Worm (Caenorhabditis elegans): ENCODE data around the gene H39E23.2.
"Not testable (repeated sequence)": the region's sequence is repeated elsewhere in the genome, so short reads cannot be mapped to it uniquely, and the experiment has no call there.

Gene H39E23.2

ce11 chrV:14134757-14135441, 24.8 kb downstream of the H39E23.2 start:
- TF ChIP-seq dao-5 (tag; optimal IDR thresholded peaks at IDR 0.05) (no peak), W03F9.2 (tag; optimal IDR thresholded peaks at IDR 0.05) (no peak), him-1 (tag; optimal IDR thresholded peaks at IDR 0.05) (no peak)

- TF ChIP-seq W03F9.2 (tag; optimal IDR thresholded peaks at IDR 0.05) (no peak), dao-5 (tag; optimal IDR thresholded peaks at IDR 0.05) (no peak), him-1 (tag; optimal IDR thresholded peaks at IDR 0.05) (no peak)
Measured at ce11 chrV:14136152-14136551, 26.0 kb downstream of the H39E23.2 start.

- not testable (repeated sequence) for TF ChIP-seq dao-5, him-1, W03F9.2 (tag; optimal IDR thresholded peaks at IDR 0.05)
Measured at ce11 chrV:14137766-14138165, 27.6 kb downstream of the H39E23.2 start, which contains the start of gene AH10.4. TSS of gene AH10.4 (minus strand) at chrV:14137866.

- TF ChIP-seq W03F9.2 (tag; optimal IDR thresholded peaks at IDR 0.05) (no peak), dao-5 (tag; optimal IDR thresholded peaks at IDR 0.05) (no peak), him-1 (tag; optimal IDR thresholded peaks at IDR 0.05) (no peak)
Measured at ce11 chrV:14139252-14140100, 29.3 kb downstream of the H39E23.2 start.

- no peak for TF ChIP-seq dao-5 (tag; optimal IDR thresholded peaks at IDR 0.05)
- TF ChIP-seq W03F9.2 (tag; optimal IDR thresholded peaks at IDR 0.05), result no peak
- no peak for TF ChIP-seq him-1 (tag; optimal IDR thresholded peaks at IDR 0.05)
Measured at ce11 chrV:14140733-14141132, 30.6 kb downstream of the H39E23.2 start.

- no peak for TF ChIP-seq W03F9.2 (tag; optimal IDR thresholded peaks at IDR 0.05)
- TF ChIP-seq dao-5 (tag; optimal IDR thresholded peaks at IDR 0.05), result no peak
- TF ChIP-seq him-1 (tag; optimal IDR thresholded peaks at IDR 0.05), result no peak
Measured at ce11 chrV:14141846-14142245, 31.7 kb downstream of the H39E23.2 start.

ce11 chrV:14143634-14144033, 33.5 kb downstream of the H39E23.2 start:
- TF ChIP-seq W03F9.2 (tag; optimal IDR thresholded peaks at IDR 0.05) (peak; percentile 7), dao-5 (tag; optimal IDR thresholded peaks at IDR 0.05) (no peak), him-1 (tag; optimal IDR thresholded peaks at IDR 0.05) (peak; percentile 79)

- no peak for TF ChIP-seq W03F9.2 (tag; optimal IDR thresholded peaks at IDR 0.05)
Measured at ce11 chrV:14145267-14145666, 35.1 kb downstream of the H39E23.2 start, which contains the start of gene par-1. TSS of gene par-1 (minus strand) at chrV:14145367.

- TF ChIP-seq dao-5 (tag; optimal IDR thresholded peaks at IDR 0.05) (no peak), him-1 (tag; optimal IDR thresholded peaks at IDR 0.05) (no peak), W03F9.2 (tag; optimal IDR thresholded peaks at IDR 0.05) (no peak)
Measured at ce11 chrV:14146199-14146598, 36.1 kb downstream of the H39E23.2 start, which contains the start of gene acs-10. TSS of gene acs-10 (plus strand) at chrV:14146499.

- no peak for TF ChIP-seq W03F9.2 (tag; optimal IDR thresholded peaks at IDR 0.05)
- no peak for TF ChIP-seq him-1 (tag; optimal IDR thresholded peaks at IDR 0.05)
- no peak for TF ChIP-seq dao-5 (tag; optimal IDR thresholded peaks at IDR 0.05)
Measured at ce11 chrV:14147114-14147513, 37.0 kb downstream of the H39E23.2 start.

ce11 chrV:14149125-14149524, 39.0 kb downstream of the H39E23.2 start:
- TF ChIP-seq dao-5 (tag; optimal IDR thresholded peaks at IDR 0.05), result no peak
- TF ChIP-seq him-1 (tag; optimal IDR thresholded peaks at IDR 0.05), result no peak
- no peak for TF ChIP-seq W03F9.2 (tag; optimal IDR thresholded peaks at IDR 0.05)

ce11 chrV:14150966-14151365, 40.8 kb downstream of the H39E23.2 start:
- TF ChIP-seq him-1 (tag; optimal IDR thresholded peaks at IDR 0.05) (no peak), dao-5 (tag; optimal IDR thresholded peaks at IDR 0.05) (no peak), W03F9.2 (tag; optimal IDR thresholded peaks at IDR 0.05) (no peak)

- TF ChIP-seq him-1 (tag; optimal IDR thresholded peaks at IDR 0.05) (no peak), dao-5 (tag; optimal IDR thresholded peaks at IDR 0.05) (no peak), W03F9.2 (tag; optimal IDR thresholded peaks at IDR 0.05) (no peak)
Measured at ce11 chrV:14153615-14154014, 43.5 kb downstream of the H39E23.2 start.

ce11 chrV:14156468-14156867, 46.3 kb downstream of the H39E23.2 start, which contains the start of gene AH10.2:
TSS of gene AH10.2 (plus strand) at chrV:14156768.
- no peak for TF ChIP-seq W03F9.2 (tag; optimal IDR thresholded peaks at IDR 0.05)
- no peak for TF ChIP-seq dao-5 (tag; optimal IDR thresholded peaks at IDR 0.05)
- TF ChIP-seq him-1 (tag; optimal IDR thresholded peaks at IDR 0.05), result no peak
